Fruit fly (Drosophila melanogaster) whole organism, larva: ENCODE results near the gene CG33766.

ENCODE experiments used
- noc ChIP-seq: fragments of 200-800 bp; sonication (Bioruptor generic); optimal IDR thresholded peaks from 3 replicates; lab custom pipeline; 2019; ENCODE audit warnings: missing biosample characterization, mild to moderate bottlenecking, missing genetic modification characterization, moderate library complexity

CG33766 gene

dm6 chr3L:22645327-22645726 lies at the start of gene CG33766:
Gene CG33766, plus strand, starts transcription at chr3L:22645627.
- no peak for TF ChIP-seq noc (tag; lab: Kevin White, UChicago)

DNA sequence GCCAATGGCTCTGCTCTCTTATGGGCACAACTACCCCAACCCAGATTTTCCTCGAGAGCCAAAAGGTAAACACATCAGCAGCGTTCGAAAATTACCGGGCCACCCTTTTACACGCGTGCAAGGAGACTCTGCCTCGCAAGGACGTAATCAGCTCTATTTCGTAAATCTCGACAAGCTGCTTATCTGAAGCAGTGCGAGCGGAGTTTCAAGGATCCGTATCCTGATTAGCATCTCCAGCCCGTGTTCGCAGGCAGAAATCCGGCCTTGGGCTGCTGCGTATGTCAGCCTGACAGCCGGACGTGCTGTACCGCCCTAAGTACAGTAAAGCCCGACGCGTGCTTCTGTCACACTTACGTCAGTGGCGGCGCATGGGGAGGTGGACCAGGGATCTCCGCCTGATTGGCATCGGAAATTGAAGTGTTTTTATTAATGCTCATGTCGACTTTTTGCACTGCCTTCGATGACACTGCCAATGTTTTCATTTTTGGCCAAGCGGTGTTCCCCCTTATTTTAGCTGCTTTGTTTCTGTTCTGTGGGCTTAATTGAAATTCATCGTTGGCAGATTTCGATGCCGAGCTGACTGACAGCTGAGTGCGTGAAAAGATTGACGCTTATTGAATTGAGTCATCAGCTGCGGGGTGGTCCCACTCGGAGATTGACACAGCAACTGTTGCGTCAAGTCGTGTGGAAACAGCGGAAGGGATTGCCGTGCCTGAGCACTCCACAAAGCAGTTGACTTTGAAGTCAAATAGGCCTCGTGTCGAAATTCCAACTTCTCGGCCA lies 39.6 kb upstream of the CG33766 start, which contains the start of gene ND-B14.5AL:
Gene ND-B14.5AL (plus strand): TSS at position 733 of the 783 bp plus-strand sequence.
- TF ChIP-seq noc (tag; lab: Kevin White, UChicago) = no peak

DNA sequence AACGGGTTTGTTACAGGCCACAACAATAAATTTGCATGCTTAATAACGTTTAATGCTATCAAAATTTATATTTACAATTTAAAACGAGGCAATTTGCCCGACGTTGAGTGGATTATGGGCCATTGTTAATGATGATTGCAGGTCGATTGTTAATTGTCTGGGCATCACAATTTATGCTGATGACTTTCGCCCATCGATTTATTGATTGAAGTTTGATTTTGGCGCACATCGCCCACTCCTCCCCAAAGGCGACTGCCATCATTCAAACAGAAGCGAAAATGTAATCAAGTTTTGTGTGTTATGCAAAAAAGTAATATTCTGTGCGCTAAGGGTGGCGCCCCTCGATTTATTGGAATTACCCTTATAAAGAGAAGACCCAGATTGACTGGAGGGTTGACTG lies 38.4 kb upstream of the CG33766 start:
- TF ChIP-seq noc (tag; lab: Kevin White, UChicago) = no peak

DNA sequence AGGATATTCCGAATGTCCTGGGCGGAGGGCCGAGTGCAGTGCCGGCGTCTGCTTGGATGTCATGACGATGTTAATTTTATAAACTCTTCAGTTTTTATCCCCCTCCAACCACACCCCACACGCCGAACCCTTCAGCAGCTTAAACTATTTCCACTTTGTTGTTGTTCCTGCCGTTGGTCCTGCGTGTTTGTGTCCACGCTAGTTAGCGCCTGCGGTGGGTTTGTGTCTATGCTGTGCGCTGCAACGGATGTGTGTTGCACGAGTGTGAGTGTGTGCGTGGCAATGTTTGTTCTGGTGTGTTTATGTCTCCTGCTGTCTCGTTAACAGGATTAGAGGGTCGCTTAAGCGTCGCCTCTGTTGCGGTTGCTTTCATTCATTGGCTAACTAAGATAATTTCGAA lies 28.6 kb upstream of the CG33766 start:
- TF ChIP-seq noc (tag; lab: Kevin White, UChicago) = no peak

DNA sequence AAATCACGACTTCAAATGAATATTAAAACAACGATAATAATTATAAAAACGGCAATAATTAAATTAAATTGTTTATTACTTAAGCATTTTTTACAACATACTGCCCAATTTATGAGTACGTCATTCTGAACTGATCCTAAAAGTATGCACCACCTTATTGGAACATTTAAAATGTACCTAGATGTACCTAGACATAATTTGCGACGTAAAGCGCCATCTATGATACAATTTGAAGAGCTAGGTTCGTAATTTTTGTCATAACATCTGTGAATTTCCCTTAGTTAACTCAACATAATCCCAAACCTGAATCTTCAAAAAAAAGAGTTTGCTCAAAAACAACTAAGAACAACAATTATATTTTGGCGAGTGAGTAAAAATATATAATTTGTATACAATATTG lies 11.3 kb upstream of the CG33766 start:
- no peak for TF ChIP-seq noc (tag; lab: Kevin White, UChicago)

DNA sequence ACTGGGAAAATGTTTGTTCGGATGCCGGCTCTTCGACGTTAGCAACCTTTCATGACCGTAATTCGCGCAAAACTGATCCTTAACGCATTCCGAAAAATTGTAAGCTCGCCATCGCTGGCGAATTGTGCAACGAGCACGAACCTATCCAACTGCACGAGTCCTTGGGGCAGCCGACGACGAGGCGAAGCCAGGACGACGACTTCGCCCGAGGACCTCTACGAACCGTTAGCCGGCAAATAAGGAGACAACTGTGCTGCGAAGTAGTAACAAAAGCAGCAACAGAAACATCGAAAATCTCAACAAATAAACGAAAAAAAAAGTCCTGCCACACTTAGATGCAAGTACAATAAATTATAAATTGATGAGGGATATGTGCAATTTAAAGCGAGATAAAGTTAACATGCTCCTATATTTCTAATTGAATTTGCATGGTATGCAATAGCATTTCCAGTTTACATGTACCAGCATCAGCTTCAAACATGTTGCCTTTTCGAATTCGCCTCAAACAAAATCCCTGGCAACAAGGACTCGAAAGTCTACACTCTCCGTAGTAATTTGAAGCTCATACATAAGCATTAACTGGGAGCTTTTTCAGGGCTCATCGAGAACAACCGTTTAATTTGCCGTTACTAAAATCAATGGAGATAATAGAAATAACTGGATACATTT lies 7.4 kb upstream of the CG33766 start, which contains the start of gene CG14459:
Gene CG14459 (minus strand): TSS at position 51 of the 669 bp plus-strand sequence.
- TF ChIP-seq noc (tag; lab: Kevin White, UChicago) = no peak

DNA sequence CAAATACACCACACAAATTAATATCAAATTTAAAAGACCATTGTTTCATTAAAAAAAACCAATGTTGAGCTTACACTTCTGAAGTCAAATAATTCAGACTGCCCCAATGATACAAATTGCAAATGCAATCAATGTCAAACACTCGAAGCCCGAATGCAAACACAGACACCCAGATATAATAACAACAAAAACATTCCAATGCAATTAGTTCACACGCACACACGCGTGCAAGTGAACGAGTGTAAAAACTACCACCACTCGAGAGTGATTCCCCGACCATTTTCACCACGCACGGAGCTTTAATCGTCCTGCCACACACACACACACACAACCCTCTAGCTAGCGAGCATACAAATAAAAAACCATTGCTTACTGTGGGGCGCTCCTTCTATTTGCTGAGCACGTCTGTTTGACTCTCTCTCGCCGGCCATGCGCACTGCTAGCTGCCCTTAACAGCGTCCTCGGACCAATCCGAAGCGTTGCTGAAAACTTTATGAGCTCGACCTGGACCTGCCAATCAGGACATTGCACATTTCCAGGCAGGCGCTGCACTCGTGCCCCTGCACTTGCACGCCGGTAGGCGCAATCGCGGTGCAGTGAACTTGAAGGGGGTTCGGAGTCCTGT lies 3.0 kb upstream of the CG33766 start:
- TF ChIP-seq noc (tag; lab: Kevin White, UChicago) = no peak

- no peak for TF ChIP-seq noc (tag; lab: Kevin White, UChicago)
Measured at dm6 chr3L:22646007-22646406, 580 bp downstream of the CG33766 start, which contains the start of gene CG33767. Gene CG33767, plus strand, starts transcription at chr3L:22646307.

- TF ChIP-seq noc (tag; lab: Kevin White, UChicago) = no peak
Measured at dm6 chr3L:22646863-22647262, 1.4 kb downstream of the CG33766 start, which contains the start of gene CG33768. Gene CG33768, plus strand, starts transcription at chr3L:22647163.

- no peak for TF ChIP-seq noc (tag; lab: Kevin White, UChicago)
Measured at dm6 chr3L:22647627-22648026, 2.2 kb downstream of the CG33766 start, which contains the start of gene CG33769. Gene CG33769, plus strand, starts transcription at chr3L:22647927.

dm6 chr3L:22648372-22648771 lies 2.9 kb downstream of the CG33766 start, which contains the start of gene CG33770:
Gene CG33770, plus strand, starts transcription at chr3L:22648672.
- TF ChIP-seq noc (tag; lab: Kevin White, UChicago) = no peak

dm6 chr3L:22649096-22649495 lies 3.7 kb downstream of the CG33766 start, which contains the start of gene CG33771:
Gene CG33771, plus strand, starts transcription at chr3L:22649396.
- TF ChIP-seq noc (tag; lab: Kevin White, UChicago) = no peak

DNA sequence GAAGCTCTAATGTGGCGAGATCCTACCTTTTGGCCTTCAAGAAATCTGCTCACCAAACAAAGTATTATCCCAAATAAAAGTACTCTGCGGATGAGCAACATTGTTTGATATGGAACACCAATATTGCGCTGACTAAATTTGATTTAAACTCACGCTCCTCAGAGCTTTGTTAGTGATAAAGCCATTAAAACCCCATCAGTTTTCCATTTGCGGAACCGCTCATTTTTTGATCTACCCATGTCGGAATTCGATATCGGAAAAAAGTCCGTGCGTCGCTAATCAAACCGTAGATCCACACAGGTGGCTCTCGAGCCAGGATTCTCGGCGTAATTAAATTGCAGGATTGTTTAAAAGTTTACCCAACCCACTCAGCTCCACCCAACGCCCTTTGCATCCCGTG lies 7.0 kb downstream of the CG33766 start, which contains the start of gene CG33772:
Gene CG33772 (minus strand): TSS at position 101 of the 400 bp plus-strand sequence.
- TF ChIP-seq noc (tag; lab: Kevin White, UChicago) = no peak

dm6 chr3L:22665110-22665509 lies 19.7 kb downstream of the CG33766 start:
- no peak for TF ChIP-seq noc (tag; lab: Kevin White, UChicago)

DNA sequence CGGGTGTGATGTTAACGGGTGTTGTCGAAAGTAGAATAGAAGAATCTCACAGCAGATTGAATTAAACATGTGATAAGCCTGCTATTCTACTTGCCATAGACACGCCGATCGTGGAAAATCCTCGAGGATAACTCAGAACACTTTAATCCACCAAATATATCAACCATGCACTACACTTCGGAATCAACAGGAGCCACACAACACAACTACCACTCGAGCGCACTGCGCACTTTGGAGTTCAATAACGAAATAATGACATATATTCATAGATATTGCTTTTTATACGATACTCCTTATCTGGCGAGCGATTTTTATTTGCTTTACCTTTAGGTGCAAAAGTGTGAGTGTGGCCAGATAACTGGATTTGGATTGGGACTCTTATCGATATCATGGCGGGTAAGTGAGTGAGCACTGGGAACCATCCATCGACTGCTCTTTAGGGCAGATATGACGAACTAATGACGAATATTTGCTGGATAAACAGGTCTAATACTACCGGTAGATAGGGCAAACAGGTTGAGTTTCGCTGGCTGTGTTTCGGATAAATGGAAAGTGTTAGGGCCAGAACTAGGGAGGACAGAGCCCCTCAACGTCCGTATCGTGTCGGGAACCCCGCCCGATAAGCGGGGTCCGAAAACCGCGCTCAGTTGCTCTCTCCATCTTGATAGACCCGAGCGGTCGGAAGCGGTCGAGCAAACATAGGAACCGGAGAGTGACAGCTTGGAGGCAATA lies 24.0 kb downstream of the CG33766 start, which contains the start of gene Jhbp6:
Gene Jhbp6 (plus strand): TSS at position 682 of the 732 bp plus-strand sequence.
- TF ChIP-seq noc (tag; lab: Kevin White, UChicago) = peak; percentile 15
